Fruit fly (Drosophila melanogaster) whole organism, embryonic: ENCODE results near the gene Nepl3.

Source experiments
- Aef1 ChIP-seq: fragments of 200-800 bp; sonication (Bioruptor generic); IDR thresholded peaks from 3 replicates; pipeline ENCODE4 v1.3.6; 2022; ENCODE audit warnings: missing biosample characterization, missing genetic modification characterization
- Asciz ChIP-seq: fragments of 200-800 bp; sonication (Bioruptor generic); optimal IDR thresholded peaks from 2 replicates; lab custom pipeline; 2017; ENCODE audit warnings: missing biosample characterization, mild to moderate bottlenecking, missing genetic modification characterization, missing genetic modification reagents
- Atf3 ChIP-seq: fragments of 200-800 bp; sonication (Bioruptor generic); optimal IDR thresholded peaks from 3 replicates; lab custom pipeline; 2016; ENCODE audit warnings: missing biosample characterization, missing genetic modification characterization
- Blimp-1 ChIP-seq: fragments of 200-800 bp; sonication (Bioruptor generic); optimal IDR thresholded peaks from 3 replicates; lab custom pipeline; 2018; ENCODE audit warnings: missing biosample characterization, missing genetic modification characterization, mild to moderate bottlenecking, moderate library complexity, missing genetic modification reagents
- CG10274 ChIP-seq: fragments of 200-800 bp; sonication (Bioruptor generic); optimal IDR thresholded peaks from 3 replicates; lab custom pipeline; 2017; ENCODE audit warnings: missing biosample characterization, mild to moderate bottlenecking, missing genetic modification characterization
- CG10321 ChIP-seq: fragments of 200-800 bp; sonication (Bioruptor generic); IDR thresholded peaks from 2 replicates; pipeline ENCODE4 v1.3.6; 2022; ENCODE audit warnings: missing biosample characterization, missing genetic modification characterization
- CG10462 ChIP-seq: fragments of 200-800 bp; sonication (Bioruptor generic); optimal IDR thresholded peaks from 2 replicates; lab custom pipeline; 2016; ENCODE audit warnings: missing biosample characterization, missing genetic modification characterization
- CG10654 ChIP-seq: fragments of 200-800 bp; sonication (Bioruptor generic); optimal IDR thresholded peaks from 2 replicates; lab custom pipeline; 2016; ENCODE audit warnings: missing biosample characterization, missing genetic modification characterization
- CG11504 ChIP-seq: fragments of 200-800 bp; sonication (Bioruptor generic); optimal IDR thresholded peaks from 3 replicates; lab custom pipeline; 2019; ENCODE audit warnings: missing biosample characterization, mild to moderate bottlenecking, missing genetic modification characterization, moderate library complexity
- CG12299 ChIP-seq: fragments of 200-800 bp; sonication (Bioruptor generic); optimal IDR thresholded peaks from 2 replicates; lab custom pipeline; 2018; ENCODE audit warnings: missing biosample characterization, mild to moderate bottlenecking, missing genetic modification characterization
- CG12744 ChIP-seq: fragments of 200-800 bp; sonication (Bioruptor generic); optimal IDR thresholded peaks from 2 replicates; lab custom pipeline; 2016; ENCODE audit warnings: missing biosample characterization, missing genetic modification characterization
- CG13894 ChIP-seq: fragments of 200-800 bp; sonication (Bioruptor generic); optimal IDR thresholded peaks from 3 replicates; lab custom pipeline; 2018; ENCODE audit warnings: missing biosample characterization, mild to moderate bottlenecking, missing genetic modification characterization, moderate library complexity
- CG1647 ChIP-seq: fragments of 200-800 bp; sonication (Bioruptor generic); optimal IDR thresholded peaks from 3 replicates; lab custom pipeline; 2016; ENCODE audit warnings: missing biosample characterization, missing genetic modification characterization
- CG18764 ChIP-seq: fragments of 200-800 bp; sonication (Bioruptor generic); optimal IDR thresholded peaks from 3 replicates; lab custom pipeline; 2016; ENCODE audit warnings: missing biosample characterization, missing genetic modification characterization
- CG2202 ChIP-seq: fragments of 200-800 bp; sonication (Bioruptor generic); optimal IDR thresholded peaks from 2 replicates; lab custom pipeline; 2018; ENCODE audit warnings: missing biosample characterization, mild to moderate bottlenecking, missing genetic modification characterization
- CG3163 ChIP-seq: fragments of 200-800 bp; sonication (Bioruptor generic); optimal IDR thresholded peaks from 3 replicates; lab custom pipeline; 2016; ENCODE audit warnings: missing biosample characterization, missing genetic modification characterization
- CTCF ChIP-seq: fragments of 200-800 bp; sonication (Bioruptor generic); optimal IDR thresholded peaks from 2 replicates; lab custom pipeline; 2017; ENCODE audit warnings: missing biosample characterization, mild to moderate bottlenecking, missing genetic modification characterization, moderate library complexity
- Dref ChIP-seq: fragments of 200-800 bp; sonication (Bioruptor generic); IDR thresholded peaks from 2 replicates; pipeline ENCODE4 v1.3.6; 2022; ENCODE audit warnings: missing biosample characterization, missing genetic modification characterization
- HHEX ChIP-seq: fragments of 200-800 bp; sonication (Bioruptor generic); optimal IDR thresholded peaks from 3 replicates; lab custom pipeline; 2017; ENCODE audit warnings: missing biosample characterization, mild to moderate bottlenecking, missing genetic modification characterization, missing genetic modification reagents
- HmgD ChIP-seq: fragments of 200-800 bp; sonication (Bioruptor generic); optimal IDR thresholded peaks from 3 replicates; lab custom pipeline; 2016; ENCODE audit warnings: missing biosample characterization, missing genetic modification characterization
- Hr3 ChIP-seq: fragments of 200-800 bp; sonication (Bioruptor generic); optimal IDR thresholded peaks from 3 replicates; lab custom pipeline; 2016; ENCODE audit warnings: missing biosample characterization, missing genetic modification characterization
- Poxn ChIP-seq: fragments of 200-800 bp; sonication (Bioruptor generic); IDR thresholded peaks from 2 replicates; pipeline ENCODE4 v1.3.6; 2022; ENCODE audit warnings: missing biosample characterization, missing genetic modification characterization
- Sin3A ChIP-seq: fragments of >200 bp; optimal IDR thresholded peaks from 2 replicates; lab custom pipeline; 2018
- Sox100B ChIP-seq: fragments of 200-800 bp; sonication (Bioruptor generic); optimal IDR thresholded peaks from 3 replicates; lab custom pipeline; 2018; ENCODE audit warnings: missing biosample characterization, mild to moderate bottlenecking, missing genetic modification characterization
- Ssrp ChIP-seq: fragments of 200-800 bp; sonication (Bioruptor generic); optimal IDR thresholded peaks from 2 replicates; lab custom pipeline; 2018; ENCODE audit warnings: missing biosample characterization, mild to moderate bottlenecking, missing genetic modification characterization, moderate library complexity
- Taf1 ChIP-seq: fragments of 200-800 bp; sonication (Bioruptor generic); IDR thresholded peaks from 2 replicates; pipeline ENCODE4 v1.3.6; 2022; ENCODE audit warnings: missing biosample characterization, missing genetic modification characterization
- abd-A ChIP-seq: fragments of 200-800 bp; sonication (Bioruptor generic); optimal IDR thresholded peaks from 3 replicates; lab custom pipeline; 2019; ENCODE audit warnings: missing biosample characterization, mild to moderate bottlenecking, missing genetic modification characterization, moderate library complexity
- corto ChIP-seq: fragments of 200-800 bp; sonication (Bioruptor generic); optimal IDR thresholded peaks from 2 replicates; lab custom pipeline; 2016; ENCODE audit warnings: missing biosample characterization, mild to moderate bottlenecking, missing genetic modification characterization, moderate library complexity
- dm ChIP-seq: fragments of 200-800 bp; sonication (Bioruptor generic); optimal IDR thresholded peaks from 3 replicates; lab custom pipeline; 2016; ENCODE audit warnings: missing biosample characterization, missing genetic modification characterization
- exex ChIP-seq: fragments of 200-800 bp; sonication (Bioruptor generic); optimal IDR thresholded peaks from 4 replicates; lab custom pipeline; 2018; ENCODE audit warnings: missing biosample characterization, mild to moderate bottlenecking, missing genetic modification characterization, moderate library complexity
- fd102C ChIP-seq: fragments of 200-800 bp; sonication (Bioruptor generic); optimal IDR thresholded peaks from 2 replicates; lab custom pipeline; 2018; ENCODE audit warnings: missing biosample characterization, mild to moderate bottlenecking, missing genetic modification characterization, moderate library complexity
- fd96Cb ChIP-seq: fragments of 200-800 bp; sonication (Bioruptor generic); optimal IDR thresholded peaks from 2 replicates; lab custom pipeline; 2018; ENCODE audit warnings: missing biosample characterization, mild to moderate bottlenecking, missing genetic modification characterization, moderate library complexity
- hth ChIP-seq: fragments of >200 bp; optimal IDR thresholded peaks from 2 replicates; lab custom pipeline; 2017; ENCODE audit warnings: inconsistent platforms
- knrl ChIP-seq: fragments of 200-800 bp; sonication (Bioruptor generic); IDR thresholded peaks from 3 replicates; pipeline ENCODE4 v1.3.6; 2022; ENCODE audit warnings: missing biosample characterization, missing genetic modification characterization; ENCODE audit not compliant: partially characterized antibody
- nmo ChIP-seq: fragments of 200-800 bp; sonication (Bioruptor generic); optimal IDR thresholded peaks from 2 replicates; lab custom pipeline; 2018; ENCODE audit warnings: missing biosample characterization, mild to moderate bottlenecking, missing genetic modification characterization, moderate library complexity
- pros ChIP-seq: fragments of 200-800 bp; sonication (Bioruptor generic); optimal IDR thresholded peaks from 3 replicates; lab custom pipeline; 2019; ENCODE audit warnings: missing biosample characterization, mild to moderate bottlenecking, missing genetic modification characterization, moderate library complexity
- ranshi ChIP-seq: fragments of 200-800 bp; sonication (Bioruptor generic); IDR thresholded peaks from 2 replicates; pipeline ENCODE4 v1.3.6; 2022; ENCODE audit warnings: missing biosample characterization, missing genetic modification characterization
- row ChIP-seq: fragments of 200-800 bp; sonication (Bioruptor generic); IDR thresholded peaks from 3 replicates; pipeline ENCODE4 v1.3.6; 2022; ENCODE audit warnings: missing biosample characterization, missing genetic modification characterization
- sens-2 ChIP-seq: fragments of 200-800 bp; sonication (Bioruptor generic); IDR thresholded peaks from 2 replicates; pipeline ENCODE4 v1.3.6; 2022; ENCODE audit warnings: missing biosample characterization, missing genetic modification characterization
- sob ChIP-seq: fragments of 200-800 bp; sonication (Bioruptor generic); IDR thresholded peaks from 2 replicates; pipeline ENCODE4 v1.3.6; 2022; ENCODE audit warnings: missing biosample characterization, missing genetic modification characterization
- tap ChIP-seq: fragments of 200-800 bp; optimal IDR thresholded peaks from 3 replicates; lab custom pipeline; 2019; ENCODE audit warnings: missing biosample characterization, mild to moderate bottlenecking, missing genetic modification characterization, moderate library complexity
- trh ChIP-seq: fragments of 200-800 bp; sonication (Bioruptor generic); optimal IDR thresholded peaks from 2 replicates; lab custom pipeline; 2016; ENCODE audit warnings: missing biosample characterization, missing genetic modification characterization
- zfh2 ChIP-seq: fragments of 200-800 bp; sonication (Bioruptor generic); optimal IDR thresholded peaks from 2 replicates; lab custom pipeline; 2016; ENCODE audit warnings: missing biosample characterization, missing genetic modification characterization

Gene Nepl3

dm6 chr2L:5009306-5010030, 48.6 kb downstream of the Nepl3 start, which contains the start of gene Rtnl1 (continued):
- TF ChIP-seq Sox100B (no peak), Dref (peak; percentile 69), Atf3 (no peak), CG12744 (GFP tag; lab: Kevin White, UChicago) (peak; percentile 46), exex (tag; lab: Kevin White, UChicago) (no peak), Asciz (peak; percentile 88), trh (GFP tag; lab: Kevin White, UChicago) (no peak), tap (no peak), CG2202 (tag; lab: Kevin White, UChicago) (no peak), dm (GFP tag; lab: Kevin White, UChicago) (peak; percentile 40), corto (GFP tag; lab: Kevin White, UChicago) (no peak), CG13894 (peak; percentile 47), fd102C (GFP tag; lab: Kevin White, UChicago) (no peak), hth (lab: Kevin White, UChicago) (no peak), abd-A (tag; lab: Kevin White, UChicago) (no peak), knrl (GFP tag; lab: Robert Waterston, UW) (peak; percentile 92), pros (GFP tag; lab: Kevin White, UChicago) (no peak), nmo (GFP tag; lab: Kevin White, UChicago) (peak; percentile 76), HHEX (GFP tag; lab: Kevin White, UChicago) (no peak), Poxn (GFP tag; lab: Robert Waterston, UW) (no peak), HmgD (GFP tag; lab: Kevin White, UChicago) (peak; percentile 88), CG10462 (no peak), CG1647 (peak; percentile 43), CG18764 (no peak), CG10321 (no peak), Taf1 (GFP tag; lab: Robert Waterston, UW) (no peak), row (GFP tag; lab: Robert Waterston, UW) (peak; percentile 57), CG12299 (peak; percentile 19), fd96Cb (no peak), ranshi (GFP tag; lab: Robert Waterston, UW) (no peak), sob (GFP tag; lab: Robert Waterston, UW) (no peak; the same call in 1 of the 2 replicates), CG3163 (GFP tag; lab: Kevin White, UChicago) (no peak), Aef1 (GFP tag; lab: Robert Waterston, UW) (0 out of 3 replicates have a peak, but pooled peaks have one; percentile 26), zfh2 (peak; percentile 16), Sin3A (peak; percentile 95), CG10654 (GFP tag; lab: Kevin White, UChicago) (no peak), sens-2 (no peak), Ssrp (tag; lab: Kevin White, UChicago) (no peak), CTCF (GFP tag; lab: Kevin White, UChicago) (peak; percentile 78), Hr3 (GFP tag; lab: Kevin White, UChicago) (no peak), CG11504 (tag; lab: Kevin White, UChicago) (peak; percentile 93), CG10274 (GFP tag; lab: Kevin White, UChicago) (no peak), Blimp-1 (GFP tag; lab: Kevin White, UChicago) (no peak)
